Fruit fly (Drosophila melanogaster) whole organism, embryonic: Measurements from ENCODE around the gene Gclc.

ENCODE experiments used
- BEAF-32 ChIP-seq: fragments of 200-800 bp; sonication (Bioruptor generic); optimal IDR thresholded peaks from 3 replicates; lab custom pipeline; 2017; ENCODE audit warnings: missing biosample characterization, missing genetic modification characterization, mild to moderate bottlenecking, moderate library complexity, missing genetic modification reagents
- CG10267 ChIP-seq: fragments of 200-800 bp; sonication (Bioruptor generic); optimal IDR thresholded peaks from 2 replicates; lab custom pipeline; 2018; ENCODE audit warnings: missing biosample characterization, mild to moderate bottlenecking, missing genetic modification characterization, moderate library complexity
- CG10565 ChIP-seq: fragments of 200-800 bp; sonication (Bioruptor generic); optimal IDR thresholded peaks from 3 replicates; lab custom pipeline; 2016; ENCODE audit warnings: missing biosample characterization, mild to moderate bottlenecking, missing genetic modification characterization
- CG13624 ChIP-seq: fragments of 200-800 bp; sonication (Bioruptor generic); optimal IDR thresholded peaks from 2 replicates; lab custom pipeline; 2016; ENCODE audit warnings: missing biosample characterization, missing genetic modification characterization
- CG1529 ChIP-seq: fragments of 200-800 bp; sonication (Bioruptor generic); optimal IDR thresholded peaks from 3 replicates; lab custom pipeline; 2018; ENCODE audit warnings: missing biosample characterization, missing genetic modification characterization
- CG1603 ChIP-seq: fragments of 200-800 bp; sonication (Bioruptor generic); optimal IDR thresholded peaks from 2 replicates; lab custom pipeline; 2019; ENCODE audit warnings: missing biosample characterization, mild to moderate bottlenecking, missing genetic modification characterization, moderate library complexity
- CG17568 ChIP-seq: fragments of 200-800 bp; sonication (Bioruptor generic); optimal IDR thresholded peaks from 2 replicates; lab custom pipeline; 2018; ENCODE audit warnings: missing biosample characterization, mild to moderate bottlenecking, missing genetic modification characterization, moderate library complexity
- CG31441 ChIP-seq: fragments of 200-800 bp; sonication (Bioruptor generic); IDR thresholded peaks from 2 replicates; pipeline ENCODE4 v1.3.6; 2022; ENCODE audit warnings: missing biosample characterization, missing genetic modification characterization
- CG3847 ChIP-seq: fragments of 200-800 bp; sonication (Bioruptor generic); IDR thresholded peaks from 2 replicates; pipeline ENCODE4 v1.3.6; 2022; ENCODE audit warnings: missing biosample characterization, missing genetic modification characterization
- CG4424 ChIP-seq: fragments of 200-800 bp; sonication (Bioruptor generic); optimal IDR thresholded peaks from 3 replicates; lab custom pipeline; 2016; ENCODE audit warnings: missing biosample characterization, missing genetic modification characterization
- CG4617 ChIP-seq: fragments of 200-800 bp; sonication (Bioruptor generic); optimal IDR thresholded peaks from 3 replicates; lab custom pipeline; 2016; ENCODE audit warnings: missing biosample characterization, missing genetic modification characterization, borderline replicate concordance
- CG6654 ChIP-seq: fragments of 200-800 bp; sonication (Bioruptor generic); optimal IDR thresholded peaks from 2 replicates; lab custom pipeline; 2017; ENCODE audit warnings: missing biosample characterization, mild to moderate bottlenecking, missing genetic modification characterization
- CG7357 ChIP-seq: fragments of 200-800 bp; sonication (Bioruptor generic); IDR thresholded peaks from 3 replicates; pipeline ENCODE4 v1.3.6; 2022; ENCODE audit warnings: missing biosample characterization, missing genetic modification characterization
- CG7745 ChIP-seq: fragments of 200-800 bp; sonication (Bioruptor generic); optimal IDR thresholded peaks from 2 replicates; lab custom pipeline; 2018; ENCODE audit warnings: missing biosample characterization, mild to moderate bottlenecking, missing genetic modification characterization, moderate library complexity
- CG8290 ChIP-seq, 3 experiments: fragments of 200-800 bp; sonication (Bioruptor generic); optimal IDR thresholded peaks; 2 replicates each; lab custom pipeline; 2016 to 2019; ENCODE audit warnings: missing biosample characterization in 3 of 3, missing genetic modification characterization in 3 of 3, mild to moderate bottlenecking in 2 of 3, moderate library complexity in 1 of 3
- CG8359 ChIP-seq: fragments of 200-800 bp; sonication (Bioruptor generic); optimal IDR thresholded peaks from 2 replicates; lab custom pipeline; 2017; ENCODE audit warnings: missing biosample characterization, mild to moderate bottlenecking, missing genetic modification characterization, borderline replicate concordance
- CG8478 ChIP-seq: fragments of >200 bp; optimal IDR thresholded peaks from 2 replicates; lab custom pipeline; 2018
- CG8924 ChIP-seq: fragments of 200-800 bp; optimal IDR thresholded peaks from 3 replicates; lab custom pipeline; 2019; ENCODE audit warnings: missing biosample characterization, mild to moderate bottlenecking, missing genetic modification characterization, moderate library complexity
- CG9215 ChIP-seq: fragments of 200-800 bp; sonication (Bioruptor generic); IDR thresholded peaks from 2 replicates; pipeline ENCODE4 v1.3.6; 2022; ENCODE audit warnings: missing biosample characterization, missing genetic modification characterization
- CG9797 ChIP-seq: fragments of 200-800 bp; sonication (Bioruptor generic); optimal IDR thresholded peaks from 3 replicates; lab custom pipeline; 2018; ENCODE audit warnings: missing biosample characterization, mild to moderate bottlenecking, missing genetic modification characterization
- CTCF ChIP-seq: fragments of 200-800 bp; sonication (Bioruptor generic); optimal IDR thresholded peaks from 2 replicates; lab custom pipeline; 2017; ENCODE audit warnings: missing biosample characterization, mild to moderate bottlenecking, missing genetic modification characterization, moderate library complexity
- CoRest ChIP-seq: fragments of 200-800 bp; sonication (Bioruptor generic); optimal IDR thresholded peaks from 3 replicates; lab custom pipeline; 2018; ENCODE audit warnings: missing biosample characterization, mild to moderate bottlenecking, missing genetic modification characterization, moderate library complexity
- D19A ChIP-seq: fragments of 200-800 bp; optimal IDR thresholded peaks from 3 replicates; lab custom pipeline; 2019; ENCODE audit warnings: missing biosample characterization, mild to moderate bottlenecking, missing genetic modification characterization, moderate library complexity
- Dref ChIP-seq: fragments of 200-800 bp; sonication (Bioruptor generic); IDR thresholded peaks from 2 replicates; pipeline ENCODE4 v1.3.6; 2022; ENCODE audit warnings: missing biosample characterization, missing genetic modification characterization
- E2f2 ChIP-seq: fragments of 200-800 bp; sonication (Bioruptor generic); IDR thresholded peaks from 2 replicates; pipeline ENCODE4 v1.3.6; 2022; ENCODE audit warnings: missing biosample characterization, missing genetic modification characterization
- Ets97D ChIP-seq: fragments of 200-800 bp; sonication (Bioruptor generic); optimal IDR thresholded peaks from 3 replicates; lab custom pipeline; 2016; ENCODE audit warnings: missing biosample characterization, missing genetic modification characterization
- HmgZ ChIP-seq: fragments of 200-800 bp; sonication (Bioruptor generic); optimal IDR thresholded peaks from 2 replicates; lab custom pipeline; 2018; ENCODE audit warnings: missing biosample characterization, mild to moderate bottlenecking, missing genetic modification characterization
- Sry-δ ChIP-seq: fragments of 200-800 bp; sonication (Bioruptor generic); optimal IDR thresholded peaks from 2 replicates; lab custom pipeline; 2016; ENCODE audit warnings: missing biosample characterization, missing genetic modification characterization
- ash1 ChIP-seq: fragments of 200-800 bp; sonication (Bioruptor generic); optimal IDR thresholded peaks from 2 replicates; lab custom pipeline; 2018; ENCODE audit warnings: missing biosample characterization, mild to moderate bottlenecking, missing genetic modification characterization
- az2 ChIP-seq: fragments of 200-800 bp; sonication (Bioruptor generic); optimal IDR thresholded peaks from 3 replicates; lab custom pipeline; 2016; ENCODE audit warnings: missing biosample characterization, missing genetic modification characterization
- bigmax ChIP-seq: fragments of 200-800 bp; sonication (Bioruptor generic); optimal IDR thresholded peaks from 2 replicates; lab custom pipeline; 2018; ENCODE audit warnings: missing biosample characterization, mild to moderate bottlenecking, missing genetic modification characterization
- cg ChIP-seq: fragments of 200-800 bp; sonication (Bioruptor generic); optimal IDR thresholded peaks from 3 replicates; lab custom pipeline; 2019; ENCODE audit warnings: missing biosample characterization, mild to moderate bottlenecking, missing genetic modification characterization, moderate library complexity
- ci ChIP-seq: fragments of 200-800 bp; sonication (Bioruptor generic); IDR thresholded peaks from 3 replicates; pipeline ENCODE4 v1.3.6; 2022; ENCODE audit warnings: missing biosample characterization, missing genetic modification characterization
- crp ChIP-seq, 2 experiments: fragments of 200-800 bp; sonication (Bioruptor generic); optimal IDR thresholded peaks; 2 replicates in 1 of 2; 3 replicates in 1 of 2; lab custom pipeline; 2017; ENCODE audit warnings: missing biosample characterization in 2 of 2, missing genetic modification characterization in 2 of 2, mild to moderate bottlenecking in 1 of 2, moderate library complexity in 1 of 2
- cwo ChIP-seq: fragments of 200-800 bp; sonication (Bioruptor generic); optimal IDR thresholded peaks from 3 replicates; lab custom pipeline; 2017; ENCODE audit warnings: missing biosample characterization, missing genetic modification characterization, mild to moderate bottlenecking, moderate library complexity, missing genetic modification reagents
- dpn ChIP-seq, 2 experiments: fragments of 200-800 bp; sonication (Bioruptor generic); optimal IDR thresholded peaks; 3 replicates each; lab custom pipeline; 2016; ENCODE audit warnings: missing biosample characterization in 2 of 2, missing genetic modification characterization in 2 of 2
- gem ChIP-seq: fragments of 200-800 bp; sonication (Bioruptor generic); optimal IDR thresholded peaks from 2 replicates; lab custom pipeline; 2019; ENCODE audit warnings: missing biosample characterization, mild to moderate bottlenecking, missing genetic modification characterization, moderate library complexity
- gfzf ChIP-seq: fragments of 200-800 bp; sonication (Bioruptor generic); optimal IDR thresholded peaks from 2 replicates; lab custom pipeline; 2016; ENCODE audit warnings: missing biosample characterization, mild to moderate bottlenecking, missing genetic modification characterization, moderate library complexity
- h ChIP-seq: fragments of >200 bp; optimal IDR thresholded peaks from 2 replicates; lab custom pipeline; 2017
- insv ChIP-seq, 2 experiments: fragments of 200-800 bp; sonication (Bioruptor generic); optimal IDR thresholded peaks; 3 replicates each; lab custom pipeline; 2016 to 2018; ENCODE audit warnings: missing biosample characterization in 2 of 2, missing genetic modification characterization in 2 of 2
- jing ChIP-seq: fragments of 200-800 bp; sonication (Bioruptor generic); optimal IDR thresholded peaks from 2 replicates; lab custom pipeline; 2018; ENCODE audit warnings: missing biosample characterization, mild to moderate bottlenecking, missing genetic modification characterization
- jumu ChIP-seq: fragments of 200-800 bp; sonication (Bioruptor generic); optimal IDR thresholded peaks from 3 replicates; lab custom pipeline; 2016; ENCODE audit warnings: missing biosample characterization, missing genetic modification characterization
- knrl ChIP-seq: fragments of 200-800 bp; sonication (Bioruptor generic); IDR thresholded peaks from 3 replicates; pipeline ENCODE4 v1.3.6; 2022; ENCODE audit warnings: missing biosample characterization, missing genetic modification characterization; ENCODE audit not compliant: partially characterized antibody
- nmo ChIP-seq: fragments of 200-800 bp; sonication (Bioruptor generic); optimal IDR thresholded peaks from 2 replicates; lab custom pipeline; 2018; ENCODE audit warnings: missing biosample characterization, mild to moderate bottlenecking, missing genetic modification characterization, moderate library complexity
- oc ChIP-seq: fragments of 200-800 bp; sonication (Bioruptor generic); optimal IDR thresholded peaks from 2 replicates; lab custom pipeline; 2018; ENCODE audit warnings: missing biosample characterization, mild to moderate bottlenecking, missing genetic modification characterization, moderate library complexity
- odd ChIP-seq: fragments of 200-800 bp; sonication (Bioruptor generic); optimal IDR thresholded peaks from 2 replicates; lab custom pipeline; 2017; ENCODE audit warnings: missing biosample characterization, mild to moderate bottlenecking, missing genetic modification characterization
- pita ChIP-seq: fragments of 200-800 bp; sonication (Bioruptor generic); optimal IDR thresholded peaks from 2 replicates; lab custom pipeline; 2017; ENCODE audit warnings: missing biosample characterization, mild to moderate bottlenecking, missing genetic modification characterization
- prd ChIP-seq, 3 experiments: fragments of >200 bp in 2 of 3; fragments of 200-800 bp in 1 of 3; sonication (Bioruptor generic) in 1 of 3; optimal IDR thresholded peaks in 2 of 3; IDR thresholded peaks in 1 of 3; 2 replicates in 2 of 3; 3 replicates in 1 of 3; pipeline versions ENCODE4 v1.3.6 to Lab custom; 2017 to 2022; ENCODE audit warnings: missing biosample characterization in 1 of 3, missing genetic modification characterization in 1 of 3
- sqz ChIP-seq: fragments of 200-800 bp; sonication (Bioruptor generic); optimal IDR thresholded peaks from 3 replicates; lab custom pipeline; 2018; ENCODE audit warnings: missing biosample characterization, mild to moderate bottlenecking, missing genetic modification characterization
- zf30C ChIP-seq: fragments of 200-800 bp; sonication (Bioruptor generic); optimal IDR thresholded peaks from 3 replicates; lab custom pipeline; 2018; ENCODE audit warnings: missing biosample characterization, mild to moderate bottlenecking, missing genetic modification characterization

The Gclc gene

DNA sequence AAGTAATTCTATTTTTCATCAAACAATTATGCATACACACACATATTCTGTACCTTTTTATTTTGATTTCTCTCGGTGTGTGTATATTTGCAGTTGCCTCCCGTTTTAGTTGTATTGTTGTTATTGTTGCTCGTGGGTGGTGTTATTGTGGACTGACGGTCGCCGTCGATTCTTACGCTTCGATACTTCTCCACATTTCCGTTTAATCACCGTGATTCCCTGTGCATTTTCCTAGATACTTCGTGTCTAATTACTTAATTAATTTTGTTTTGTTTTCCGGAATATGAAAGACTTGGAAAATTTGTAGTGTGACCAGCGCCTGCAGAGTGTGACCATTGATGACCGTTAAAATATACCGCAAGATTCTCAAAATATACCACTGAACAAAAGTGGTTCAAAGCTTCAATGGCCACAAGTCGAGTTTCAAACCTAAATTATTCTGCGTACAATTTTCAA lies 22.2 kb downstream of the Gclc start, which contains the start of gene UbcE2H (continued):
- peak; percentile 1 for TF ChIP-seq nmo (GFP tag; lab: Kevin White, UChicago)
- TF ChIP-seq D19A, result no peak
- no peak for TF ChIP-seq prd (optimal IDR thresholded peaks at IDR 0.05; lab: Kevin White, UChicago)
- TF ChIP-seq prd (GFP tag; IDR thresholded peaks at IDR 0.05; lab: Robert Waterston, UW), result no peak
- TF ChIP-seq CG4617, result peak; percentile 59
- TF ChIP-seq CG8478, result no peak
- peak; percentile 54 for TF ChIP-seq cg
- TF ChIP-seq oc (tag; lab: Kevin White, UChicago), result no peak
- peak; percentile 19; the same call in 1 of the 3 replicates for TF ChIP-seq knrl (GFP tag; lab: Robert Waterston, UW)
- TF ChIP-seq jing (GFP tag; lab: Kevin White, UChicago), result no peak
- TF ChIP-seq CoRest (tag; lab: Kevin White, UChicago), result peak; percentile 60
- TF ChIP-seq Dref (GFP tag; lab: Robert Waterston, UW), result peak; percentile 46; the same call in 1 of the 2 replicates
- TF ChIP-seq CG1529 (GFP tag; lab: Kevin White, UChicago), result peak; percentile 8
- TF ChIP-seq CG8924 (tag; lab: Kevin White, UChicago), result peak; percentile 6
- TF ChIP-seq cwo (GFP tag; lab: Kevin White, UChicago), result no peak
- peak; percentile 27 for TF ChIP-seq zf30C (GFP tag; lab: Kevin White, UChicago)
- peak in 1 of 2 experiments; percentile 7 for TF ChIP-seq insv (GFP tag; optimal IDR thresholded peaks at IDR 0.05; lab: Kevin White, UChicago)
- no peak for TF ChIP-seq CG8290 (GFP tag; optimal IDR thresholded peaks at IDR 0.05; lab: Kevin White, UChicago)
- peak in 1 of 2 experiments; percentile 52 for TF ChIP-seq CG8290 (tag; optimal IDR thresholded peaks at IDR 0.05; lab: Kevin White, UChicago)
- no peak for TF ChIP-seq gem (tag; lab: Kevin White, UChicago)
- TF ChIP-seq crp (GFP tag; optimal IDR thresholded peaks at IDR 0.05; lab: Kevin White, UChicago), result peak in 1 of 2 experiments; percentile 15
- TF ChIP-seq ash1 (GFP tag; lab: Kevin White, UChicago), result no peak
- TF ChIP-seq CG4424 (GFP tag; lab: Kevin White, UChicago), result no peak
- TF ChIP-seq CG7357 (GFP tag; lab: Robert Waterston, UW), result no peak
- peak; percentile 61 for TF ChIP-seq CTCF
- TF ChIP-seq CG13624 (GFP tag; lab: Kevin White, UChicago), result peak; percentile 18
- TF ChIP-seq h (lab: Kevin White, UChicago), result no peak
- no peak for TF ChIP-seq CG9215 (GFP tag; lab: Robert Waterston, UW)
- no peak for TF ChIP-seq jumu
- no peak for TF ChIP-seq dpn (GFP tag; optimal IDR thresholded peaks at IDR 0.05; lab: Kevin White, UChicago)
- 0 out of 3 replicates have a peak, but pooled peaks have one; percentile 25 for TF ChIP-seq ci (GFP tag; lab: Robert Waterston, UW)
- TF ChIP-seq CG7745 (tag; lab: Kevin White, UChicago), result no peak
- peak; percentile 39 for TF ChIP-seq HmgZ
- peak; percentile 37; the same call in 1 of the 2 replicates for TF ChIP-seq CG3847 (GFP tag; lab: Robert Waterston, UW)
- TF ChIP-seq CG8359, result no peak
- peak; percentile 46 for TF ChIP-seq Sry-δ (GFP tag; lab: Kevin White, UChicago)
- TF ChIP-seq pita (GFP tag; lab: Kevin White, UChicago), result peak; percentile 70
- peak; percentile 96 for TF ChIP-seq gfzf (GFP tag; lab: Kevin White, UChicago)
- TF ChIP-seq BEAF-32 (GFP tag; lab: Kevin White, UChicago), result peak; percentile 49
- TF ChIP-seq CG1603 (tag; lab: Kevin White, UChicago), result peak; percentile 71
- peak; percentile 82 for TF ChIP-seq E2f2 (GFP tag; lab: Robert Waterston, UW)
- no peak for TF ChIP-seq CG31441
- TF ChIP-seq odd (GFP tag; lab: Kevin White, UChicago), result no peak
- peak; percentile 29 for TF ChIP-seq CG10267 (tag; lab: Kevin White, UChicago)
- peak; percentile 31 for TF ChIP-seq sqz (GFP tag; lab: Kevin White, UChicago)
- peak; percentile 92 for TF ChIP-seq CG9797
- TF ChIP-seq bigmax (GFP tag; lab: Kevin White, UChicago), result no peak
- no peak for TF ChIP-seq CG10565 (GFP tag; lab: Kevin White, UChicago)
- TF ChIP-seq CG6654 (GFP tag; lab: Kevin White, UChicago), result no peak
- TF ChIP-seq CG17568 (GFP tag; lab: Kevin White, UChicago), result peak; percentile 14
- peak; percentile 91 for TF ChIP-seq Ets97D (GFP tag; lab: Kevin White, UChicago)
- no peak for TF ChIP-seq az2 (GFP tag; lab: Kevin White, UChicago)
